Fruit fly (Drosophila melanogaster) whole organism, embryonic: ENCODE measurements around the gene AP-1mu.

Source experiments
- B-H1 ChIP-seq: fragments of 200-800 bp; sonication (Bioruptor generic); IDR thresholded peaks from 3 replicates; pipeline ENCODE4 v1.3.6; 2022; ENCODE audit warnings: missing biosample characterization, missing genetic modification characterization
- CG10267 ChIP-seq: fragments of 200-800 bp; sonication (Bioruptor generic); optimal IDR thresholded peaks from 2 replicates; lab custom pipeline; 2018; ENCODE audit warnings: missing biosample characterization, mild to moderate bottlenecking, missing genetic modification characterization, moderate library complexity
- CG10565 ChIP-seq: fragments of 200-800 bp; sonication (Bioruptor generic); optimal IDR thresholded peaks from 3 replicates; lab custom pipeline; 2016; ENCODE audit warnings: missing biosample characterization, mild to moderate bottlenecking, missing genetic modification characterization
- CG11695 ChIP-seq: fragments of 200-800 bp; sonication (Bioruptor generic); IDR thresholded peaks from 3 replicates; pipeline ENCODE4 v1.3.6; 2022; ENCODE audit warnings: missing biosample characterization, missing genetic modification characterization
- CG13775 ChIP-seq: fragments of 200-800 bp; sonication (Bioruptor generic); optimal IDR thresholded peaks from 3 replicates; lab custom pipeline; 2017; ENCODE audit warnings: missing biosample characterization, mild to moderate bottlenecking, missing genetic modification characterization
- CG16779 ChIP-seq: fragments of 200-800 bp; sonication (Bioruptor generic); IDR thresholded peaks from 2 replicates; pipeline ENCODE4 v1.3.6; 2022; ENCODE audit warnings: missing biosample characterization, missing genetic modification characterization
- CG16815 ChIP-seq: fragments of 200-800 bp; sonication (Bioruptor generic); optimal IDR thresholded peaks from 3 replicates; lab custom pipeline; 2017; ENCODE audit warnings: missing biosample characterization, mild to moderate bottlenecking, missing genetic modification characterization
- CG17912 ChIP-seq: fragments of 200-800 bp; sonication (Bioruptor generic); optimal IDR thresholded peaks from 2 replicates; lab custom pipeline; 2018; ENCODE audit warnings: missing biosample characterization, mild to moderate bottlenecking, missing genetic modification characterization
- CG18262 ChIP-seq: fragments of 200-800 bp; optimal IDR thresholded peaks from 3 replicates; lab custom pipeline; 2019; ENCODE audit warnings: missing biosample characterization, mild to moderate bottlenecking, missing genetic modification characterization, moderate library complexity
- CG2712 ChIP-seq: fragments of 200-800 bp; optimal IDR thresholded peaks from 3 replicates; lab custom pipeline; 2019; ENCODE audit warnings: missing biosample characterization, mild to moderate bottlenecking, missing genetic modification characterization, moderate library complexity
- CG3847 ChIP-seq: fragments of 200-800 bp; sonication (Bioruptor generic); IDR thresholded peaks from 2 replicates; pipeline ENCODE4 v1.3.6; 2022; ENCODE audit warnings: missing biosample characterization, missing genetic modification characterization
- CG7556 ChIP-seq: fragments of 200-800 bp; sonication (Bioruptor generic); optimal IDR thresholded peaks from 2 replicates; lab custom pipeline; 2017; ENCODE audit warnings: missing biosample characterization, mild to moderate bottlenecking, missing genetic modification characterization
- CG7786 ChIP-seq: fragments of 200-800 bp; sonication (Bioruptor generic); optimal IDR thresholded peaks from 2 replicates; lab custom pipeline; 2016; ENCODE audit warnings: missing biosample characterization, missing genetic modification characterization
- CG7963 ChIP-seq: fragments of 200-800 bp; sonication (Bioruptor generic); IDR thresholded peaks from 3 replicates; pipeline ENCODE4 v1.3.6; 2022; ENCODE audit warnings: missing biosample characterization, missing genetic modification characterization; ENCODE audit not compliant: partially characterized antibody
- CG8290 ChIP-seq, 3 experiments: fragments of 200-800 bp; sonication (Bioruptor generic); optimal IDR thresholded peaks; 2 replicates each; lab custom pipeline; 2016 to 2019; ENCODE audit warnings: missing biosample characterization in 3 of 3, missing genetic modification characterization in 3 of 3, mild to moderate bottlenecking in 2 of 3, moderate library complexity in 1 of 3
- CG9215 ChIP-seq: fragments of 200-800 bp; sonication (Bioruptor generic); IDR thresholded peaks from 2 replicates; pipeline ENCODE4 v1.3.6; 2022; ENCODE audit warnings: missing biosample characterization, missing genetic modification characterization
- CG9797 ChIP-seq: fragments of 200-800 bp; sonication (Bioruptor generic); optimal IDR thresholded peaks from 3 replicates; lab custom pipeline; 2018; ENCODE audit warnings: missing biosample characterization, mild to moderate bottlenecking, missing genetic modification characterization
- CHES-1-like ChIP-seq: fragments of 200-800 bp; sonication (Bioruptor generic); optimal IDR thresholded peaks from 2 replicates; lab custom pipeline; 2016; ENCODE audit warnings: missing biosample characterization, missing genetic modification characterization
- Dp ChIP-seq: fragments of 200-800 bp; sonication (Bioruptor generic); optimal IDR thresholded peaks from 2 replicates; lab custom pipeline; 2018; ENCODE audit warnings: missing biosample characterization, mild to moderate bottlenecking, missing genetic modification characterization, moderate library complexity
- Elba2 ChIP-seq: fragments of 200-800 bp; sonication (Bioruptor generic); optimal IDR thresholded peaks from 3 replicates; lab custom pipeline; 2016; ENCODE audit warnings: missing biosample characterization, missing genetic modification characterization
- Gsc ChIP-seq: fragments of 200-800 bp; sonication (Bioruptor generic); IDR thresholded peaks from 2 replicates; pipeline ENCODE4 v1.3.6; 2022; ENCODE audit warnings: missing biosample characterization, missing genetic modification characterization
- HLHmδ ChIP-seq: fragments of 200-800 bp; sonication (Bioruptor generic); optimal IDR thresholded peaks from 2 replicates; lab custom pipeline; 2018; ENCODE audit warnings: missing biosample characterization, mild to moderate bottlenecking, missing genetic modification characterization, moderate library complexity
- Jarid2 ChIP-seq: fragments of 200-800 bp; sonication (Bioruptor generic); optimal IDR thresholded peaks from 3 replicates; lab custom pipeline; 2017; ENCODE audit warnings: mild to moderate bottlenecking, missing biosample characterization, missing genetic modification reagents, missing genetic modification characterization
- Lpt ChIP-seq: fragments of >200 bp; optimal IDR thresholded peaks from 2 replicates; lab custom pipeline; 2018; ENCODE audit warnings: missing biosample characterization, missing genetic modification characterization
- Mad ChIP-seq: fragments of 200-800 bp; sonication (Bioruptor generic); optimal IDR thresholded peaks from 2 replicates; lab custom pipeline; 2016; ENCODE audit warnings: missing biosample characterization, missing genetic modification characterization
- Myb ChIP-seq: fragments of 200-800 bp; sonication (Bioruptor generic); optimal IDR thresholded peaks from 2 replicates; lab custom pipeline; 2016; ENCODE audit warnings: missing biosample characterization, missing genetic modification characterization
- NfI ChIP-seq: fragments of 200-800 bp; sonication (Bioruptor generic); optimal IDR thresholded peaks from 3 replicates; lab custom pipeline; 2018; ENCODE audit warnings: missing biosample characterization, mild to moderate bottlenecking, missing genetic modification characterization, moderate library complexity
- Opbp ChIP-seq: fragments of 200-800 bp; sonication (Bioruptor generic); IDR thresholded peaks from 3 replicates; pipeline ENCODE4 v1.3.6; 2022; ENCODE audit warnings: missing biosample characterization, missing genetic modification characterization; ENCODE audit not compliant: partially characterized antibody
- Rx ChIP-seq: fragments of 200-800 bp; sonication (Bioruptor generic); IDR thresholded peaks from 2 replicates; pipeline ENCODE4 v1.3.6; 2022; ENCODE audit warnings: missing biosample characterization, missing genetic modification characterization
- abd-A ChIP-seq: fragments of 200-800 bp; sonication (Bioruptor generic); optimal IDR thresholded peaks from 3 replicates; lab custom pipeline; 2019; ENCODE audit warnings: missing biosample characterization, mild to moderate bottlenecking, missing genetic modification characterization, moderate library complexity
- ash1 ChIP-seq: fragments of 200-800 bp; sonication (Bioruptor generic); optimal IDR thresholded peaks from 2 replicates; lab custom pipeline; 2018; ENCODE audit warnings: missing biosample characterization, mild to moderate bottlenecking, missing genetic modification characterization
- btn ChIP-seq: fragments of 200-800 bp; sonication (Bioruptor generic); optimal IDR thresholded peaks from 2 replicates; lab custom pipeline; 2016; ENCODE audit warnings: missing biosample characterization, missing genetic modification characterization
- dimm ChIP-seq: fragments of 200-800 bp; sonication (Bioruptor generic); IDR thresholded peaks from 2 replicates; pipeline ENCODE4 v1.3.6; 2022; ENCODE audit warnings: missing biosample characterization, missing genetic modification characterization
- ems ChIP-seq: fragments of 200-800 bp; sonication (Bioruptor generic); optimal IDR thresholded peaks from 3 replicates; lab custom pipeline; 2016; ENCODE audit warnings: missing biosample characterization, missing genetic modification characterization
- grn ChIP-seq: fragments of 200-800 bp; sonication (Bioruptor generic); optimal IDR thresholded peaks from 3 replicates; lab custom pipeline; 2017; ENCODE audit warnings: missing biosample characterization, missing genetic modification characterization
- hkb ChIP-seq, 2 experiments: fragments of 200-800 bp in 1 of 2; fragments of >200 bp in 1 of 2; sonication (Bioruptor generic) in 1 of 2; IDR thresholded peaks in 1 of 2; optimal IDR thresholded peaks in 1 of 2; 2 replicates each; pipeline versions ENCODE4 v1.3.6 to Lab custom; 2017 to 2022; ENCODE audit warnings: missing biosample characterization in 1 of 2, missing genetic modification characterization in 1 of 2
- kay ChIP-seq: fragments of 200-800 bp; sonication (Bioruptor generic); optimal IDR thresholded peaks from 2 replicates; lab custom pipeline; 2016; ENCODE audit warnings: missing biosample characterization, missing genetic modification characterization
- lab ChIP-seq: fragments of 200-800 bp; sonication (Bioruptor generic); optimal IDR thresholded peaks from 3 replicates; lab custom pipeline; 2017; ENCODE audit warnings: missing biosample characterization, missing genetic modification characterization, mild to moderate bottlenecking, moderate library complexity, missing genetic modification reagents
- lbe ChIP-seq: fragments of 200-800 bp; sonication (Bioruptor generic); optimal IDR thresholded peaks from 2 replicates; lab custom pipeline; 2016; ENCODE audit warnings: missing biosample characterization, mild to moderate bottlenecking, missing genetic modification characterization
- otp ChIP-seq: fragments of 200-800 bp; sonication (Bioruptor generic); IDR thresholded peaks from 3 replicates; pipeline ENCODE4, ENCODE4 v1.3.6; 2022; ENCODE audit warnings: missing biosample characterization, missing genetic modification characterization
- p53 ChIP-seq: fragments of 200-800 bp; sonication (Bioruptor generic); optimal IDR thresholded peaks from 2 replicates; lab custom pipeline; 2016; ENCODE audit warnings: missing biosample characterization, missing genetic modification characterization
- peb ChIP-seq: fragments of 200-800 bp; sonication (Bioruptor generic); IDR thresholded peaks from 2 replicates; pipeline ENCODE4 v1.3.6; 2022; ENCODE audit warnings: missing biosample characterization, missing genetic modification characterization
- salm ChIP-seq: fragments of 200-800 bp; sonication (Bioruptor generic); optimal IDR thresholded peaks from 2 replicates; lab custom pipeline; 2018; ENCODE audit warnings: missing biosample characterization, mild to moderate bottlenecking, missing genetic modification characterization
- sisA ChIP-seq: fragments of 200-800 bp; sonication (Bioruptor generic); IDR thresholded peaks from 2 replicates; pipeline ENCODE4 v1.3.6; 2022; ENCODE audit warnings: missing biosample characterization, missing genetic modification characterization
- slou ChIP-seq: fragments of 200-800 bp; sonication (Bioruptor generic); optimal IDR thresholded peaks from 3 replicates; lab custom pipeline; 2016; ENCODE audit warnings: missing biosample characterization, missing genetic modification characterization
- tap ChIP-seq: fragments of 200-800 bp; optimal IDR thresholded peaks from 3 replicates; lab custom pipeline; 2019; ENCODE audit warnings: missing biosample characterization, mild to moderate bottlenecking, missing genetic modification characterization, moderate library complexity
- twi ChIP-seq: fragments of 200-800 bp; optimal IDR thresholded peaks from 2 replicates; lab custom pipeline; 2019; ENCODE audit warnings: missing biosample characterization, mild to moderate bottlenecking, missing genetic modification characterization, moderate library complexity
- vfl ChIP-seq: fragments of 200-800 bp; sonication (Bioruptor generic); optimal IDR thresholded peaks from 2 replicates; lab custom pipeline; 2016; ENCODE audit warnings: missing biosample characterization, missing genetic modification characterization
- zfh1 ChIP-seq: fragments of 200-800 bp; sonication (Bioruptor generic); IDR thresholded peaks from 3 replicates; pipeline ENCODE4 v1.3.6; 2022; ENCODE audit warnings: missing biosample characterization, missing genetic modification characterization

Gene AP-1mu

dm6 chr3R:9559413-9560014 lies at the start of gene AP-1mu, which contains the start of gene MBD-like (continued):
- peak; percentile 56 for TF ChIP-seq sisA (GFP tag; lab: Robert Waterston, UW)
- TF ChIP-seq lab (GFP tag; lab: Kevin White, UChicago), result peak; percentile 61
- peak; percentile 46 for TF ChIP-seq twi
- TF ChIP-seq NfI (GFP tag; lab: Kevin White, UChicago), result peak; percentile 72
- no peak for TF ChIP-seq dimm (GFP tag; lab: Robert Waterston, UW)
- peak; percentile 39 for TF ChIP-seq CG16815 (GFP tag; lab: Kevin White, UChicago)
- peak; percentile 58 for TF ChIP-seq CG8290 (GFP tag; optimal IDR thresholded peaks at IDR 0.05; lab: Kevin White, UChicago)
- no peak for TF ChIP-seq CG8290 (tag; optimal IDR thresholded peaks at IDR 0.05; lab: Kevin White, UChicago)
- TF ChIP-seq Dp (GFP tag; lab: Kevin White, UChicago), result peak; percentile 28
- TF ChIP-seq Elba2 (GFP tag; lab: Kevin White, UChicago), result peak; percentile 99
- TF ChIP-seq CG7556 (GFP tag; lab: Kevin White, UChicago), result peak; percentile 46
- TF ChIP-seq CG18262 (tag; lab: Kevin White, UChicago), result peak; percentile 57
- TF ChIP-seq salm (tag; lab: Kevin White, UChicago), result no peak
- TF ChIP-seq CG17912, result peak; percentile 33
- peak; percentile 70 for TF ChIP-seq CHES-1-like (GFP tag; lab: Kevin White, UChicago)
- TF ChIP-seq abd-A (tag; lab: Kevin White, UChicago), result no peak
- peak; percentile 7; the same call in 1 of the 2 replicates for TF ChIP-seq Rx
- TF ChIP-seq HLHmδ (GFP tag; lab: Kevin White, UChicago), result no peak
- TF ChIP-seq ems (GFP tag; lab: Kevin White, UChicago), result peak; percentile 69
- no peak for TF ChIP-seq CG11695 (GFP tag; lab: Robert Waterston, UW)
- peak; percentile 88 for TF ChIP-seq hkb (optimal IDR thresholded peaks at IDR 0.05; lab: Kevin White, UChicago)
- TF ChIP-seq hkb (GFP tag; IDR thresholded peaks at IDR 0.05; lab: Robert Waterston, UW), result 0 out of 2 replicates have a peak, but pooled peaks have one; percentile 42
- TF ChIP-seq CG7963 (GFP tag; lab: Robert Waterston, UW), result no peak
- no peak for TF ChIP-seq Opbp
- peak; percentile 60 for TF ChIP-seq CG7786 (GFP tag; lab: Kevin White, UChicago)
- no peak for TF ChIP-seq otp (GFP tag; lab: Robert Waterston, UW)
- no peak for TF ChIP-seq ash1 (GFP tag; lab: Kevin White, UChicago)
- peak; percentile 24 for TF ChIP-seq grn (GFP tag; lab: Kevin White, UChicago)
- TF ChIP-seq CG16779 (GFP tag; lab: Robert Waterston, UW), result no peak
- no peak for TF ChIP-seq btn
- peak; percentile 79 for TF ChIP-seq CG13775 (GFP tag; lab: Kevin White, UChicago)
- TF ChIP-seq Gsc (GFP tag; lab: Robert Waterston, UW), result no peak
- TF ChIP-seq slou, result peak; percentile 45
- peak; percentile 2 for TF ChIP-seq p53 (GFP tag; lab: Kevin White, UChicago)
- TF ChIP-seq B-H1 (GFP tag; lab: Robert Waterston, UW), result peak; percentile 47; the same call in 2 of the 3 replicates
- TF ChIP-seq peb (GFP tag; lab: Robert Waterston, UW), result 0 out of 2 replicates have a peak, but pooled peaks have one; percentile 41
- peak; percentile 66 for TF ChIP-seq CG9215 (GFP tag; lab: Robert Waterston, UW)
- TF ChIP-seq CG9797 (GFP tag; lab: Kevin White, UChicago), result peak; percentile 94
- no peak for TF ChIP-seq Lpt (GFP tag; lab: Kevin White, UChicago)
- peak; percentile 71 for TF ChIP-seq CG2712 (tag; lab: Kevin White, UChicago)
- peak; percentile 49; the same call in 2 of the 3 replicates for TF ChIP-seq zfh1 (GFP tag; lab: Robert Waterston, UW)
- peak; percentile 97 for TF ChIP-seq CG10267 (tag; lab: Kevin White, UChicago)
- TF ChIP-seq Mad (GFP tag; lab: Kevin White, UChicago), result peak; percentile 72
- peak; percentile 88 for TF ChIP-seq CG3847
- TF ChIP-seq CG10565, result no peak
- peak; percentile 22 for TF ChIP-seq vfl (GFP tag; lab: Kevin White, UChicago)
- peak; percentile 60 for TF ChIP-seq lbe
- TF ChIP-seq kay, result peak; percentile 55
- TF ChIP-seq Myb (GFP tag; lab: Kevin White, UChicago), result peak; percentile 48
- TF ChIP-seq tap (tag; lab: Kevin White, UChicago), result no peak
- no peak for TF ChIP-seq Jarid2 (GFP tag; lab: Kevin White, UChicago)
